Worm (Caenorhabditis elegans): Measurements from ENCODE around the gene Y54G2A.73.

The Y54G2A.73 gene

DNA sequence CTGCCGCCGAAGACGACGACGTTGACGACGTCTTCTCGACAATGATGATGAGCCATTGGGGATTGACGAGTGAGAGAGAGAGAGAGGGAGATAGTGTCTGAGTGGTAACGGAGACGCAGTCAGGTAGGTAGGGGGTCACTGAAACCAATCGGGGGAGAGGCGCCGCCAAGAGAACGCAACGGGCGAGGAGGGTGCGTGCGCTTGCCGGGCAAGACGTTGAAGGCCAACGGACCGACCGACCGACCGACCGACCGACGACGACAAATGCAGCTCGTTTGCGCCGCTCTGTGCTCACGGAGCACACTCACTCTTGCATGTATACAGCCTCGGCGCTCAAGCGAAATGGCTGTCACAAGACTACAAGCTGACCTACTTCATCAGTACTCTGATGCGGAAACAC, 18.2 kb downstream of the Y54G2A.73 start (continued):
- TF ChIP-seq nfya-1 (tag; optimal IDR thresholded peaks at IDR 0.05; ENCODE audit: borderline replicate concordance, insufficient read depth) (no peak), egl-18 (GFP tag; IDR thresholded peaks at IDR 0.05) (0 out of 2 replicates have a peak, but pooled peaks have one; percentile 11), egrh-3 (GFP tag; IDR thresholded peaks at IDR 0.05) (peak; percentile 83; the same call in 1 of the 2 replicates), tlf-1 (GFP tag; optimal IDR thresholded peaks at IDR 0.05) (no peak), F52B5.7 (tag; optimal IDR thresholded peaks at IDR 0.05) (no peak), ama-1 (optimal IDR thresholded peaks at IDR 0.05) (no peak), ama-1 (GFP tag; optimal IDR thresholded peaks at IDR 0.05) (no peak), die-1 (tag; optimal IDR thresholded peaks at IDR 0.05) (peak; percentile 11), gei-17 (GFP tag; optimal IDR thresholded peaks at IDR 0.05) (no peak), Y67H2A.10 (GFP tag; conservative IDR thresholded peaks at IDR 0.05) (no peak), somi-1 (GFP tag; optimal IDR thresholded peaks at IDR 0.05) (no peak), pbrm-1 (GFP tag; IDR thresholded peaks at IDR 0.05) (peak; percentile 38; the same call in 1 of the 2 replicates), nhr-120 (GFP tag; IDR thresholded peaks at IDR 0.05) (no peak), dox-1 (GFP tag; IDR thresholded peaks at IDR 0.05) (peak; percentile 37; the same call in 1 of the 2 replicates), ceh-100 (GFP tag; IDR thresholded peaks at IDR 0.05) (no peak), hlh-26 (GFP tag; conservative IDR thresholded peaks at IDR 0.05) (no peak), B0261.1 (tag; optimal IDR thresholded peaks at IDR 0.05) (no peak), C17E4.6 (GFP tag; IDR thresholded peaks at IDR 0.05) (no peak), B0019.2 (GFP tag; conservative IDR thresholded peaks at IDR 0.05) (no peak), hlh-12 (tag; optimal IDR thresholded peaks at IDR 0.05) (no peak), snpc-1.3 (tag; optimal IDR thresholded peaks at IDR 0.05; ENCODE audit: insufficient read depth) (no peak), attf-5 (GFP tag; optimal IDR thresholded peaks at IDR 0.05) (peak; percentile 19), ZK185.1 (tag; optimal IDR thresholded peaks at IDR 0.05; ENCODE audit: poor library complexity, severe bottlenecking) (no peak), madf-8 (GFP tag; conservative IDR thresholded peaks at IDR 0.05) (no peak), cebp-1 (GFP tag; IDR thresholded peaks at IDR 0.05) (no peak), cebp-1 (tag; optimal IDR thresholded peaks at IDR 0.05) (peak; percentile 45), cebp-2 (GFP tag; IDR thresholded peaks at IDR 0.05) (no peak), K11D2.4 (GFP tag; IDR thresholded peaks at IDR 0.05) (0 out of 2 replicates have a peak, but pooled peaks have one; percentile 31)

DNA sequence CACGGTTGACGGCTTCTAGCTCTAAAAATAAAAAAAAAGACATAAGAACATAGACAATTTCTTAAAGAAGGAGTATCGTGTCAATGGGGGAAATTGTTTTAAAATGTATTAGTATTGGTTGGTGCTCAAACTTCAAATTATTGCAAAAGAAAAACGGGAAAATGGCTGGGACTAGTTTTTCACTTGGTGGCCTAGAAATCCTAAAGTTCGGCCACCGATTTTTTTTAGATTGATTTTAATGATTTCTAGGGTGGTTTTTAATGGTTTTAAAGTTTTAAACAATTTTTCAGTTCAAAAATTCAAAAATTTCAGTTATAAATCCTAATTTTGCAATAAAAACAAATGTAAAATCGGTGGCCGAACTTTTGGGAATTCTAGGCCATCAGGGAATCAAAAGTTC, 22.0 kb downstream of the Y54G2A.73 start:
- no peak for TF ChIP-seq hlh-12 (tag; optimal IDR thresholded peaks at IDR 0.05)
- TF ChIP-seq attf-3 (GFP tag; conservative IDR thresholded peaks at IDR 0.05) = no peak
- no peak for TF ChIP-seq B0019.2 (GFP tag; conservative IDR thresholded peaks at IDR 0.05)
- TF ChIP-seq die-1 (tag; optimal IDR thresholded peaks at IDR 0.05) = no peak

DNA sequence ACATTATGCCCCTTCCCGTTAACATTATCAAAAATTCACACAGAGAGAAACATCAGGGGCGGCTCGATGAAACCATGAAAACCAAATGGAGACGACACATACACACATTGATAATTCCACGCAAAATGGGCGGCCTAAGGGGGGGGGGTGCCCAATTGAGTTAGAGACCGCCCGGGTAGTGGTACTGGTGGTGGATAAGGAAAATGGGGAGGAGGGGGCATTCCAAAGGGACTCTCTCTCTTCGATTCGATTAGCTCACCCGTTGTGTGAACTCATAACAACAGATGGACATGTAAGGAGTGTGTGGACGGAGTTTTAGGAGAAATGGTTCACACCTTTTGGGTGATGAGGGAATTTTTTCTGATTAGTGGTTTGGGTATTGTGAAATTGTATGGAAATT, 26.2 kb downstream of the Y54G2A.73 start:
- TF ChIP-seq ZK185.1 (tag; optimal IDR thresholded peaks at IDR 0.05; ENCODE audit: poor library complexity, severe bottlenecking) = no peak
- TF ChIP-seq madf-3 (GFP tag; IDR thresholded peaks at IDR 0.05) = 0 out of 2 replicates have a peak, but pooled peaks have one; percentile 42

DNA sequence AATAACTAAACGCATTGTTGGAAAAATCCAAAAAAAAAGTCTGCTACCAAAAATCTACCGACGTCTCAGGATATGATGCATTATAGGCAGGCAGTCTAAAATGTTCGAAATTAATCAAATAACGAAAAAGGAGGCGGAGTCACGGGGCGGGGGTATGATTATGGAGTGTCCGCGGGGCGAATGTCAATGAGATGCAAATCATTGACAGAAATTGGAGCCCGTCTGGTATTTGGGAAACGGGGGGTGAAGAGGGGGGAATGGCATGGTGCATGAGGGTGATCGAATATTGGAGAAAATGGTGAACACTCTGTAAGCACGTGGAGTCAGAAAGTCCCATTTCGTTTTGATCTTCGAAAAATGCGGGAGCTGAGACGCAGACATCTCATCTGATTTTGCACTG, 30.3 kb downstream of the Y54G2A.73 start, which contains the start of gene lad-2:
TSS of gene lad-2 (minus strand) at position 101 of the 400 bp plus-strand sequence.
- TF ChIP-seq let-526 (GFP tag; IDR thresholded peaks at IDR 0.05) (no peak), Y67H2A.10 (GFP tag; conservative IDR thresholded peaks at IDR 0.05) (no peak), F52B5.7 (tag; optimal IDR thresholded peaks at IDR 0.05) (no peak), hlh-26 (GFP tag; conservative IDR thresholded peaks at IDR 0.05) (no peak), fkh-3 (tag; optimal IDR thresholded peaks at IDR 0.05) (no peak), tbx-9 (tag; optimal IDR thresholded peaks at IDR 0.05; ENCODE audit: borderline replicate concordance) (no peak), cebp-1 (GFP tag; IDR thresholded peaks at IDR 0.05) (no peak), cebp-1 (tag; optimal IDR thresholded peaks at IDR 0.05) (no peak), bed-2 (GFP tag; IDR thresholded peaks at IDR 0.05) (no peak), T26A5.8 (tag; optimal IDR thresholded peaks at IDR 0.05) (no peak), tlf-1 (GFP tag; optimal IDR thresholded peaks at IDR 0.05) (no peak), F57C9.4 (tag; optimal IDR thresholded peaks at IDR 0.05) (no peak), B0019.2 (GFP tag; conservative IDR thresholded peaks at IDR 0.05) (no peak), hmg-20 (GFP tag; IDR thresholded peaks at IDR 0.05) (no peak), F55B11.4 (tag; optimal IDR thresholded peaks at IDR 0.05; ENCODE audit: borderline replicate concordance, insufficient read depth) (no peak), die-1 (tag; optimal IDR thresholded peaks at IDR 0.05) (no peak), hmg-1.2 (GFP tag; IDR thresholded peaks at IDR 0.05) (no peak), ceh-27 (GFP tag; optimal IDR thresholded peaks at IDR 0.05) (no peak), hlh-12 (tag; optimal IDR thresholded peaks at IDR 0.05) (no peak), F57A8.1 (GFP tag; optimal IDR thresholded peaks at IDR 0.05) (no peak), egl-18 (GFP tag; IDR thresholded peaks at IDR 0.05) (no peak)
